Fruit fly (Drosophila melanogaster): Measurements from ENCODE around the gene spri.

spri gene

DNA sequence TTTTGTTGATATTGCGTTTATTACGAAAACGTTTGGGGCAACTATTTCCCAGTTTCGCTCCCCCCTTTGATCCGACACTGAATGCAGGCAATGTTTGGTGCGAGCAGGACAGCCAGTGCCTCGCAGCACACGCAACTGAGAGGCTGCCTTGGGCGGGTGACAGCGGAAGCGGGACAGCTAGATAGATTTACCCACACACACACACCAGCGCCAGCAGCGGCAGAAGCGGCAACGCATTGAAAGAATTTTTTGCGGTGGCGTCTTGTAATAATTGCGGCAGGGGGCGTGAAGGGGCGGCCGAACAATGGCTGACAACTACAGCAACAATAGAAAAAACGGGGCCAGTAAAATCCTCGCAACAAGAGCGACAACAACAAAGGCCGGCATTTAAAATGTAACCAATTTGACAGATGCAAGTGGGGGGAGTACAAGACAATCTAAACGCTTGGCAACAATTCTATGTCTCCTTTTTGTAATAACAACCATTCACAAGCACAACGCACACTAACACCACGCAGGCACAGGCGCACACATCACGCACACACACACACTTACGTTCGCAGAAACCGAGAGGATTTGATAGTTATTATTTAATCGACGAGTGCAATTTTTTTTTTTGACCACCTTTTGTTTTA is 112.5 kb downstream of the spri start (continued):
- TF ChIP-seq Chrac-16 (GFP tag; optimal IDR thresholded peaks at IDR 0.05) (no peak), prd (optimal IDR thresholded peaks at IDR 0.05) (no peak), prd (GFP tag; IDR thresholded peaks at IDR 0.05) (no peak), CrebB (tag; optimal IDR thresholded peaks at IDR 0.05) (no peak), phol (tag; optimal IDR thresholded peaks at IDR 0.05) (peak; percentile 58), CG11456 (GFP tag; IDR thresholded peaks at IDR 0.05) (no peak), Trl (optimal IDR thresholded peaks at IDR 0.05) (no peak), Trl (GFP tag; optimal IDR thresholded peaks at IDR 0.05) (no peak), vvl (GFP tag; IDR thresholded peaks at IDR 0.05) (0 out of 2 replicates have a peak, but pooled peaks have one; percentile 8), CG18599 (GFP tag; optimal IDR thresholded peaks at IDR 0.05) (no peak), pnt (GFP tag; optimal IDR thresholded peaks at IDR 0.05) (no peak), NK7.1 (GFP tag; optimal IDR thresholded peaks at IDR 0.05) (no peak), B-H1 (GFP tag; IDR thresholded peaks at IDR 0.05) (no peak), bbx (GFP tag; IDR thresholded peaks at IDR 0.05; ENCODE audit: partially characterized antibody) (0 out of 2 replicates have a peak, but pooled peaks have one; percentile 22), CG5245 (GFP tag; optimal IDR thresholded peaks at IDR 0.05) (no peak), Usf (GFP tag; optimal IDR thresholded peaks at IDR 0.05) (no peak), Nf-YC (tag; optimal IDR thresholded peaks at IDR 0.05) (peak; percentile 68), Poxn (GFP tag; IDR thresholded peaks at IDR 0.05) (no peak), Kr (GFP tag; optimal IDR thresholded peaks at IDR 0.05) (no peak), Antp (GFP tag; optimal IDR thresholded peaks at IDR 0.05) (no peak), Scr (GFP tag; IDR thresholded peaks at IDR 0.05; ENCODE audit: partially characterized antibody) (peak; percentile 21; the same call in 1 of the 2 replicates), pros (GFP tag; optimal IDR thresholded peaks at IDR 0.05) (peak; percentile 31), CG8359 (GFP tag; optimal IDR thresholded peaks at IDR 0.05; ENCODE audit: borderline replicate concordance) (no peak), mirr (GFP tag; optimal IDR thresholded peaks at IDR 0.05) (peak; percentile 40), grn (GFP tag; optimal IDR thresholded peaks at IDR 0.05) (no peak), Max (GFP tag; optimal IDR thresholded peaks at IDR 0.05) (no peak), CTCF (GFP tag; optimal IDR thresholded peaks at IDR 0.05) (peak; percentile 71), Lim3 (GFP tag; IDR thresholded peaks at IDR 0.05) (no peak), MTF-1 (GFP tag; optimal IDR thresholded peaks at IDR 0.05; ENCODE audit: borderline replicate concordance) (no peak), CG17802 (tag; optimal IDR thresholded peaks at IDR 0.05) (no peak), kah (GFP tag; optimal IDR thresholded peaks at IDR 0.05) (no peak), CG17186 (GFP tag; optimal IDR thresholded peaks at IDR 0.05) (no peak), CG1792 (GFP tag; optimal IDR thresholded peaks at IDR 0.05) (no peak), Rfx (GFP tag; IDR thresholded peaks at IDR 0.05) (no peak), CG1233 (GFP tag; optimal IDR thresholded peaks at IDR 0.05) (no peak), CG13424 (tag; optimal IDR thresholded peaks at IDR 0.05) (no peak), CG4424 (GFP tag; optimal IDR thresholded peaks at IDR 0.05) (no peak), abd-A (tag; optimal IDR thresholded peaks at IDR 0.05) (no peak), Side (GFP tag; optimal IDR thresholded peaks at IDR 0.05) (no peak), inv (GFP tag; IDR thresholded peaks at IDR 0.05; ENCODE audit: partially characterized antibody) (no peak), Lpt (GFP tag; optimal IDR thresholded peaks at IDR 0.05) (no peak), CG32532 (GFP tag; IDR thresholded peaks at IDR 0.05) (0 out of 2 replicates have a peak, but pooled peaks have one; percentile 17), CG6813 (GFP tag; optimal IDR thresholded peaks at IDR 0.05) (no peak), Ssrp (tag; optimal IDR thresholded peaks at IDR 0.05) (no peak), sd (tag; optimal IDR thresholded peaks at IDR 0.05) (peak; percentile 94), NFAT (GFP tag; IDR thresholded peaks at IDR 0.05) (no peak), Hmx (GFP tag; optimal IDR thresholded peaks at IDR 0.05) (no peak), nom (GFP tag; optimal IDR thresholded peaks at IDR 0.05) (peak; percentile 9), CG2120 (GFP tag; optimal IDR thresholded peaks at IDR 0.05) (no peak)

Data from whole organism, embryonic.